Fruit fly (Drosophila melanogaster): Measurements from ENCODE around the gene PTPMT1.

Gene PTPMT1

DNA sequence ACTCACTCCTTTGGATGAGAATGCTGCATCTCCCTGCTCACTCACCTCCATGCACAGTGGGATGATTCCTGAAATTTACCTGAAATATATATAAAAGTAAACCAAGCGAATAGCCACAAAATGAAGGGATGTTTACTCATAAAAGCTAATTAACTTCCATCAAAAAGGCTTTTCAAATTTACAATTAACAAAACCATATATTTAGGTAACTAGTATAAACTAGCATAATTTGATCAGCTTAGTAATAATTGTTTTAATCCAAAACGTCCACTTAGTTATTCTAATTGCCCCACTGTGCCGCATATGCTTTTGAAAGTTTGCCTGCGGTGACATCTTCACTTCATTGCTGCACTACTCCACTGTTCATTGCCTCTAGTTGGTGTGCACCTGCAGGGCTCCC is 25.8 kb downstream of the PTPMT1 start (continued):
- TF ChIP-seq zen2 (GFP tag; IDR thresholded peaks at IDR 0.05; ENCODE audit: partially characterized antibody) (no peak), CG13424 (tag; optimal IDR thresholded peaks at IDR 0.05) (peak; percentile 76), seq (GFP tag; IDR thresholded peaks at IDR 0.05) (peak; percentile 65), CG14965 (GFP tag; optimal IDR thresholded peaks at IDR 0.05; ENCODE audit: borderline replicate concordance) (no peak), eyg (GFP tag; optimal IDR thresholded peaks at IDR 0.05) (no peak), tup (GFP tag; optimal IDR thresholded peaks at IDR 0.05) (peak; percentile 54), GATAe (GFP tag; conservative IDR thresholded peaks at IDR 0.05) (no peak), CG1602 (GFP tag; optimal IDR thresholded peaks at IDR 0.05) (peak; percentile 72), CG13894 (tag; optimal IDR thresholded peaks at IDR 0.05) (no peak), CG10543 (GFP tag; optimal IDR thresholded peaks at IDR 0.05) (no peak), twi (tag; optimal IDR thresholded peaks at IDR 0.05) (peak; percentile 74), sqz (GFP tag; optimal IDR thresholded peaks at IDR 0.05) (peak; percentile 20), usp (GFP tag; optimal IDR thresholded peaks at IDR 0.05) (no peak), fu2 (GFP tag; optimal IDR thresholded peaks at IDR 0.05) (no peak), CG7963 (GFP tag; IDR thresholded peaks at IDR 0.05; ENCODE audit: partially characterized antibody) (no peak), Adf1 (GFP tag; IDR thresholded peaks at IDR 0.05) (no peak), CG33213 (GFP tag; optimal IDR thresholded peaks at IDR 0.05) (peak; percentile 11), Ada2b (GFP tag; IDR thresholded peaks at IDR 0.05) (no peak), Gug (GFP tag; IDR thresholded peaks at IDR 0.05) (peak; percentile 35; the same call in 1 of the 4 replicates), CG16779 (GFP tag; IDR thresholded peaks at IDR 0.05) (no peak), prd (optimal IDR thresholded peaks at IDR 0.05) (no peak), prd (GFP tag; IDR thresholded peaks at IDR 0.05) (peak; percentile 74), CG17612 (GFP tag; IDR thresholded peaks at IDR 0.05) (no peak), crp (GFP tag; optimal IDR thresholded peaks at IDR 0.05) (peak in 1 of 2 experiments; percentile 14), trh (GFP tag; optimal IDR thresholded peaks at IDR 0.05) (peak; percentile 49), CG3281 (GFP tag; optimal IDR thresholded peaks at IDR 0.05) (peak; percentile 42), chif (GFP tag; optimal IDR thresholded peaks at IDR 0.05) (peak; percentile 69 to 83), Neu2 (GFP tag; optimal IDR thresholded peaks at IDR 0.05; ENCODE audit: borderline replicate concordance) (no peak), bigmax (GFP tag; optimal IDR thresholded peaks at IDR 0.05) (no peak), Taf1 (GFP tag; IDR thresholded peaks at IDR 0.05) (no peak), Fer3 (tag; optimal IDR thresholded peaks at IDR 0.05) (peak; percentile 54), CrebB (tag; optimal IDR thresholded peaks at IDR 0.05) (no peak), CG33557 (GFP tag; optimal IDR thresholded peaks at IDR 0.05) (peak; percentile 85), CoRest (tag; optimal IDR thresholded peaks at IDR 0.05) (peak; percentile 82), jing (GFP tag; optimal IDR thresholded peaks at IDR 0.05) (peak; percentile 71), CG6175 (GFP tag; IDR thresholded peaks at IDR 0.05) (no peak), HLH4C (GFP tag; IDR thresholded peaks at IDR 0.05; ENCODE audit: partially characterized antibody) (no peak), dmrt99B (tag; optimal IDR thresholded peaks at IDR 0.05) (peak; percentile 79), nerfin-1 (tag; optimal IDR thresholded peaks at IDR 0.05) (peak; percentile 73), CG18476 (GFP tag; optimal IDR thresholded peaks at IDR 0.05) (peak; percentile 76), CG17186 (GFP tag; optimal IDR thresholded peaks at IDR 0.05) (peak; percentile 30), dpn (GFP tag; optimal IDR thresholded peaks at IDR 0.05) (peak; percentile 53 to 63), Blimp-1 (GFP tag; optimal IDR thresholded peaks at IDR 0.05) (peak; percentile 89), CG30020 (tag; optimal IDR thresholded peaks at IDR 0.05) (peak; percentile 49), fd102C (GFP tag; optimal IDR thresholded peaks at IDR 0.05) (no peak), CG9727 (GFP tag; optimal IDR thresholded peaks at IDR 0.05) (peak; percentile 77), CG5245 (GFP tag; optimal IDR thresholded peaks at IDR 0.05) (peak; percentile 41), pita (GFP tag; optimal IDR thresholded peaks at IDR 0.05) (no peak), gce (GFP tag; IDR thresholded peaks at IDR 0.05) (peak; percentile 52; the same call in 1 of the 3 replicates), CG14441 (GFP tag; IDR thresholded peaks at IDR 0.05) (peak; percentile 58)
